Worm (Caenorhabditis elegans) whole organism, early embryonic: ENCODE measurements around the gene plpr-1.

Experiments used
- B0310.2 ChIP-seq: sonication (generic microtip); optimal IDR thresholded peaks from 2 replicates; lab custom pipeline; 2016; ENCODE audit warnings: mild to moderate bottlenecking, missing genetic modification characterization, missing compliant biosample characterization
- F13C5.2 ChIP-seq: sonication (generic microtip); optimal IDR thresholded peaks from 2 replicates; lab custom pipeline; 2017; ENCODE audit warnings: mild to moderate bottlenecking, missing genetic modification characterization, inconsistent platforms, missing compliant biosample characterization
- aly-1 ChIP-seq: sonication (generic microtip); optimal IDR thresholded peaks from 2 replicates; lab custom pipeline; 2016; ENCODE audit warnings: missing genetic modification characterization, missing compliant biosample characterization
- ama-1 ChIP-seq: fragments of 150-350 bp; optimal IDR thresholded peaks from 2 replicates; lab custom pipeline; 2014
- ceh-13 ChIP-seq: fragments of 200-800 bp; sonication (Bioruptor generic); optimal IDR thresholded peaks from 2 replicates; lab custom pipeline; 2018; ENCODE audit warnings: mild to moderate bottlenecking, missing genetic modification characterization, missing compliant biosample characterization
- ceh-36 ChIP-seq: sonication (generic microtip); optimal IDR thresholded peaks from 2 replicates; lab custom pipeline; 2016; ENCODE audit warnings: missing genetic modification characterization, inconsistent platforms, missing compliant biosample characterization
- ets-7 ChIP-seq: sonication (generic microtip); optimal IDR thresholded peaks from 2 replicates; lab custom pipeline; 2016; ENCODE audit warnings: missing genotype, missing genetic modification characterization, missing compliant biosample characterization
- flt-1 ChIP-seq: fragments of 200-800 bp; sonication (Bioruptor generic); IDR thresholded peaks from 2 replicates; pipeline ENCODE4 v1.3.6; 2022; ENCODE audit warnings: missing genetic modification characterization, missing compliant biosample characterization
- hmbx-1 ChIP-seq: sonication (generic microtip); optimal IDR thresholded peaks from 2 replicates; lab custom pipeline; 2016; ENCODE audit warnings: mild to moderate bottlenecking, missing genetic modification characterization, missing compliant biosample characterization
- hmg-4 ChIP-seq: fragments of 200-800 bp; sonication (Bioruptor generic); optimal IDR thresholded peaks from 2 replicates; lab custom pipeline; 2018; ENCODE audit warnings: mild to moderate bottlenecking, missing genetic modification characterization, missing compliant biosample characterization
- hnd-1 ChIP-seq: sonication (generic microtip); optimal IDR thresholded peaks from 2 replicates; lab custom pipeline; 2016; ENCODE audit warnings: missing genetic modification characterization, missing compliant biosample characterization
- pes-1 ChIP-seq: fragments of 200-800 bp; sonication (Bioruptor generic); IDR thresholded peaks from 2 replicates; pipeline ENCODE4 v1.3.6; 2022; ENCODE audit warnings: missing genetic modification reagents, missing genetic modification characterization, missing compliant biosample characterization
- scrt-1 ChIP-seq: fragments of 200-800 bp; sonication (Bioruptor generic); IDR thresholded peaks from 2 replicates; pipeline ENCODE4 v1.3.6; 2022; ENCODE audit warnings: missing genetic modification characterization, missing compliant biosample characterization
- sea-1 ChIP-seq: fragments of 200-800 bp; sonication (Bioruptor generic); conservative IDR thresholded peaks from 2 replicates; pipeline ENCODE4 v1.3.6; 2022; ENCODE audit warnings: missing genetic modification characterization, missing compliant biosample characterization
- tbx-11 ChIP-seq: fragments of 200-800 bp; sonication (Bioruptor generic); IDR thresholded peaks from 2 replicates; pipeline ENCODE4 v1.3.6; 2022; ENCODE audit warnings: missing genetic modification characterization, missing compliant biosample characterization
- tbx-37 ChIP-seq: fragments of 200-800 bp; sonication (Bioruptor generic); conservative IDR thresholded peaks from 2 replicates; pipeline ENCODE4 v1.3.6; 2022; ENCODE audit warnings: missing genetic modification reagents, missing genetic modification characterization, missing compliant biosample characterization
- tra-4 ChIP-seq: sonication (generic microtip); optimal IDR thresholded peaks from 2 replicates; lab custom pipeline; 2017; ENCODE audit warnings: missing genetic modification characterization, missing compliant biosample characterization

The plpr-1 gene

DNA sequence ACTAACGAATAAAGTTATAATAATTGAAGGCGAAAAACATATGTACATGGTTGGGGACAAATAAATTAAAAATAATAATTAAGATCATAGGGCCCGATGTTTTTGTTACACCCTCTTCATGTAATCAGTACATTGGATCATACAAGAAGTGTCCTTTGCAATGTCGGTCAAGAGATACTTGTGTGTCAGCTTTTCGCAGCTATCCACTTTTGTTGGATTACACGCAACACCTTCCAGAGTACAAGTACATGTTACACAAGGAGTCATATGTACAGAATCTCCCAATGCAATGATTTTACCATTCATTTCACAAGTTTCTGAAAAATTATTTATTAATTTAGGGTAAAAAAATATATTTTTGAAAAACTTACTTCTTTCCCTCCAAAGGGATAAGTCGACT, 18.9 kb downstream of the plpr-1 start:
- no peak for TF ChIP-seq ceh-13 (GFP tag; lab: Kevin White, UChicago)
- TF ChIP-seq tbx-37 (GFP tag; lab: Robert Waterston, UW), result no peak
- TF ChIP-seq hmg-4, result no peak
- TF ChIP-seq ama-1 (lab: Kevin White, UChicago), result no peak
- no peak for TF ChIP-seq pes-1 (GFP tag; lab: Robert Waterston, UW)
- TF ChIP-seq sea-1 (GFP tag; lab: Robert Waterston, UW), result no peak
- no peak for TF ChIP-seq ets-7 (tag; lab: Kevin White, UChicago)
- no peak for TF ChIP-seq aly-1 (tag; lab: Kevin White, UChicago)
- no peak for TF ChIP-seq B0310.2 (tag; lab: Kevin White, UChicago)
- TF ChIP-seq F13C5.2 (tag; lab: Kevin White, UChicago), result no peak
- TF ChIP-seq flt-1 (GFP tag; lab: Robert Waterston, UW), result no peak
- TF ChIP-seq hmbx-1 (tag; lab: Kevin White, UChicago), result no peak
- no peak for TF ChIP-seq scrt-1 (GFP tag; lab: Robert Waterston, UW)
- TF ChIP-seq tra-4, result no peak
- no peak for TF ChIP-seq tbx-11 (GFP tag; lab: Robert Waterston, UW)

DNA sequence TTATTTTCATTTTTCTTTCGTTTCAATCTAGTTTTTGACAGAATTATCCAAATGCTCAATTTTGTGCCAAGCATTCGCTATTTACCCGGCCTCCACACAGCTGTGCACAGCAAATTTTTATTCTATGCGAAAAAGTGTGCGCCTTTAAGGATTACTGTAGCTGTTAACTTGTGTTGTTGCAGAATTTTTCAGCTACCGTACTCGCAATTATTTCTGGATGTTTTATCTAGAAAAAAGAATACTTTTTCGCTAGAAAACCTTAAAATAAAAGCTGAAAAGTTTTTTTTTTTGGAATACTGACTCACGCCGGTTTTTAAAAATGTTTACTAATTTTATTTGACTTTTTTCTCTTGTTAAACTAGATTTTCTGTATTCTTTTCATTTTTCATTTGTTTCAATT, 19.4 kb downstream of the plpr-1 start:
- no peak for TF ChIP-seq tbx-11 (GFP tag; lab: Robert Waterston, UW)
- TF ChIP-seq ets-7 (tag; lab: Kevin White, UChicago), result no peak
- TF ChIP-seq scrt-1 (GFP tag; lab: Robert Waterston, UW), result no peak
- TF ChIP-seq ceh-13 (GFP tag; lab: Kevin White, UChicago), result no peak
- TF ChIP-seq ceh-36 (tag; lab: Kevin White, UChicago), result no peak
- no peak for TF ChIP-seq hnd-1 (tag; lab: Kevin White, UChicago)
- no peak for TF ChIP-seq tra-4
- no peak for TF ChIP-seq tbx-37 (GFP tag; lab: Robert Waterston, UW)
- no peak for TF ChIP-seq aly-1 (tag; lab: Kevin White, UChicago)
- TF ChIP-seq sea-1 (GFP tag; lab: Robert Waterston, UW), result no peak
- TF ChIP-seq flt-1 (GFP tag; lab: Robert Waterston, UW), result no peak
- no peak for TF ChIP-seq pes-1 (GFP tag; lab: Robert Waterston, UW)
- no peak for TF ChIP-seq hmg-4
- no peak for TF ChIP-seq ama-1 (lab: Kevin White, UChicago)
- no peak for TF ChIP-seq F13C5.2 (tag; lab: Kevin White, UChicago)
- no peak for TF ChIP-seq hmbx-1 (tag; lab: Kevin White, UChicago)
- TF ChIP-seq B0310.2 (tag; lab: Kevin White, UChicago), result no peak

DNA sequence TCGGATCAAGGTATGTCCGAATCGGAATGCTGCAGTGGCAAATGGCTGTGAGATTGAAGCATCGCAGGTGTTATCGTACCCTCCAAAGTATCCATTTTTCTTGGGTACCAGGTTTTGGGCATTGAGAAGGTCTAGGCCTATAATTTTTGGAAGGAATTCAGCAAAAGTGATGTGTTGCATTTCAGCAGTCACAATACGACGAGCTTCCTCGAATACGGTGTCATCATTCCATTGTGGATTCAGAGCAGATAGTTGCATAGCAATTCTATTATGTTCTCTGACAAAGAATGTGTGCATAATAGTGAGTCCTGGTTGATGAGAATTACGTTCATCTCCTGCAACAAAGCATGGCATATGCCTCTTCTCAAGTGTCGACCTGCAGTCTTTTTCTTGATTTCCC, 20.8 kb downstream of the plpr-1 start:
- TF ChIP-seq hmbx-1 (tag; lab: Kevin White, UChicago), result no peak
- TF ChIP-seq sea-1 (GFP tag; lab: Robert Waterston, UW), result no peak
- no peak for TF ChIP-seq hnd-1 (tag; lab: Kevin White, UChicago)
- no peak for TF ChIP-seq aly-1 (tag; lab: Kevin White, UChicago)
- no peak for TF ChIP-seq tbx-11 (GFP tag; lab: Robert Waterston, UW)
- no peak for TF ChIP-seq tbx-37 (GFP tag; lab: Robert Waterston, UW)
- TF ChIP-seq ets-7 (tag; lab: Kevin White, UChicago), result no peak
- no peak for TF ChIP-seq flt-1 (GFP tag; lab: Robert Waterston, UW)
- TF ChIP-seq ceh-36 (tag; lab: Kevin White, UChicago), result no peak
- TF ChIP-seq scrt-1 (GFP tag; lab: Robert Waterston, UW), result no peak
- TF ChIP-seq B0310.2 (tag; lab: Kevin White, UChicago), result no peak
- TF ChIP-seq hmg-4, result no peak
- TF ChIP-seq F13C5.2 (tag; lab: Kevin White, UChicago), result no peak
- TF ChIP-seq tra-4, result no peak

DNA sequence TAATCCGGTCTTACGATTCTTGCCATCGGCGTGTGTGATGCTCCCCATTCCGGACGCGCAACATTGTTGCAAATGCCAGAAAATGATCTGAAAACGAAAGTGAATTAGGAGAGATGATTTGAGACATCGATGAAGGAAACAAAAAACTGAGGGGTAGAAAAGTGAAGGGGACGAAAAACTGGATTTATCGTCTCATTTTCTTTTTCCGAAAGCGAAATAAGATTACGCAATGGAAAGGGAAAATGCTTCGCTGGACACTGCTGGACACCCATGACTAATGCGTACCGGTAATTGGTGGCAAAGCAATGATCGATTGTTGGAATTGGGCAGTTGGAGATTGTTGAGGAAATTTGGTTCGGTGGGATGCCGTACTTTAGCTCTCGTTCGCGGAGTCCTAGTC, 24.4 kb downstream of the plpr-1 start:
- TF ChIP-seq ceh-36 (tag; lab: Kevin White, UChicago) (no peak), scrt-1 (GFP tag; lab: Robert Waterston, UW) (no peak), B0310.2 (tag; lab: Kevin White, UChicago) (no peak), tbx-11 (GFP tag; lab: Robert Waterston, UW) (no peak), ets-7 (tag; lab: Kevin White, UChicago) (no peak), sea-1 (GFP tag; lab: Robert Waterston, UW) (no peak), ceh-13 (GFP tag; lab: Kevin White, UChicago) (no peak), ama-1 (lab: Kevin White, UChicago) (no peak), F13C5.2 (tag; lab: Kevin White, UChicago) (no peak), pes-1 (GFP tag; lab: Robert Waterston, UW) (no peak), tbx-37 (GFP tag; lab: Robert Waterston, UW) (no peak), hnd-1 (tag; lab: Kevin White, UChicago) (no peak), flt-1 (GFP tag; lab: Robert Waterston, UW) (no peak)

DNA sequence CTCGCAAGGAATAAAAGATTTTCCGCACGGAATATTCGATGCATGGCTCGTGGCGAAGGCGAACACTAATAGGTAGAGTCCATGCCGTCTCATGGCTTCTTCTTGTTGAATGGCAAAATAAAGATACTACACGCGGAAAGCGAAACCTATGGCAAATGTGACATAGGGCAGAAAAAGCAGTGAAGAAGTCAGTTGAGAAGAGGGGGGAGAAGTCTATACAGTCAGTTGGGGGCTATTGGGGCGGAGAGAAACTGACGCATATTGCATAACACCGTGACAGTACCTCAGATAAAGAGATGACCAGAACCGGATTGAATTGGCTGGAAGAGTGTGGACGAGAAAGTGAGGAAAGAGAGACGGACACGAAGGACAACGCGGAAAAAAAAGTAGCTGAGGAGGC, 25.3 kb downstream of the plpr-1 start, which contains the start of gene T06D8.10:
T06D8.10 (minus strand) TSS at position 101 of the 400 bp plus-strand sequence.
- TF ChIP-seq aly-1 (tag; lab: Kevin White, UChicago) (no peak), ceh-13 (GFP tag; lab: Kevin White, UChicago) (no peak), ama-1 (lab: Kevin White, UChicago) (no peak), tbx-11 (GFP tag; lab: Robert Waterston, UW) (no peak)

DNA sequence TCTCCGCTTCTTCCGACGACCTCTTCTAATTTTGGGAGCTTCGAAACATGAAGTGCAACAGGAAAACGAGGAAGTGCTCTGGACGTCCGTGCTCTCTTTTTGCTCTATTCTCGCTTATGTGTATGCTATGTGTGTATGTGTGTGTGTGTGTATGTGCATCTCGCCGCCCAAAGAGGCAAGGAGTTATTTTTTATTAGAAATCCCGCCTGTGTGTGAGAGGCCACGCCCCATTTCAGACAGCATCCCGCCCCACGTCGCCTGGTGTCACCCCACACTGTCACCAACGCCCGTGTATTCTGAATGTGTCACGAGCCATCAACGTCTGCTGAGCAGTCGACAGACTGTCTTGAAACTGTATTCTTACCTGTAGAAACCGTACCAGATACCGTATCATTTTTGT, 33.4 kb downstream of the plpr-1 start, which contains the start of gene T05B9.2:
T05B9.2 (plus strand) TSS at position 301 of the 400 bp plus-strand sequence.
- TF ChIP-seq aly-1 (tag; lab: Kevin White, UChicago) (no peak), pes-1 (GFP tag; lab: Robert Waterston, UW) (no peak), B0310.2 (tag; lab: Kevin White, UChicago) (no peak), scrt-1 (GFP tag; lab: Robert Waterston, UW) (no peak), ceh-36 (tag; lab: Kevin White, UChicago) (no peak), ets-7 (tag; lab: Kevin White, UChicago) (no peak), tra-4 (no peak), tbx-11 (GFP tag; lab: Robert Waterston, UW) (no peak), tbx-37 (GFP tag; lab: Robert Waterston, UW) (no peak), sea-1 (GFP tag; lab: Robert Waterston, UW) (no peak), hmbx-1 (tag; lab: Kevin White, UChicago) (no peak), hmg-4 (no peak), flt-1 (GFP tag; lab: Robert Waterston, UW) (no peak)
